Worm (Caenorhabditis elegans) whole organism, L4 larva: Measurements from ENCODE around the gene Y46G5A.15.
A peak's percentile ranks its signal among the peaks of the same experiment; 100 is the strongest.

ENCODE experiments used
- F26F4.8 ChIP-seq: fragments of 200-800 bp; sonication (Bioruptor generic); conservative IDR thresholded peaks from 2 replicates; pipeline ENCODE4 v1.3.6; 2022; ENCODE audit warnings: missing genetic modification characterization, missing compliant biosample characterization
- F37D6.2 ChIP-seq: sonication (generic microtip); optimal IDR thresholded peaks from 2 replicates; lab custom pipeline; 2016; ENCODE audit warnings: mild to moderate bottlenecking, missing genetic modification characterization, missing compliant biosample characterization
- T26A8.4 ChIP-seq: fragments of 200-800 bp; sonication (Bioruptor generic); IDR thresholded peaks from 2 replicates; pipeline ENCODE4 v1.3.6; 2022; ENCODE audit warnings: missing genetic modification characterization, missing compliant biosample characterization
- Y75B8A.6 ChIP-seq: fragments of 200-800 bp; sonication (Bioruptor generic); IDR thresholded peaks from 2 replicates; pipeline ENCODE4 v1.3.6; 2022; ENCODE audit warnings: missing genetic modification reagents, missing genetic modification characterization, missing compliant biosample characterization
- ZK546.5 ChIP-seq, 2 experiments: sonication (generic microtip); optimal IDR thresholded peaks; 2 replicates each; lab custom pipeline; 2017; ENCODE audit warnings: missing biosample characterization in 2 of 2, missing genetic modification characterization in 2 of 2
- aly-2 ChIP-seq: sonication (generic microtip); optimal IDR thresholded peaks from 2 replicates; lab custom pipeline; 2018; ENCODE audit warnings: missing biosample characterization, missing genetic modification characterization
- arid-1 ChIP-seq: fragments of 200-800 bp; sonication (Bioruptor generic); conservative IDR thresholded peaks from 2 replicates; pipeline ENCODE4 v1.3.6; 2022; ENCODE audit warnings: missing genetic modification reagents, missing genetic modification characterization, missing compliant biosample characterization
- attf-4 ChIP-seq: sonication (generic microtip); optimal IDR thresholded peaks from 3 replicates; lab custom pipeline; 2017; ENCODE audit warnings: missing biosample characterization, missing genetic modification characterization
- ceh-28 ChIP-seq: fragments of 150-350 bp; optimal IDR thresholded peaks from 2 replicates; lab custom pipeline; 2014; ENCODE audit warnings: missing biosample characterization, missing genetic modification reagents, missing genetic modification characterization
- ceh-82 ChIP-seq: sonication (generic microtip); optimal IDR thresholded peaks from 2 replicates; lab custom pipeline; 2017; ENCODE audit warnings: missing biosample characterization, missing genetic modification characterization
- ces-1 ChIP-seq: fragments of 150-350 bp; sonication (generic microtip); optimal IDR thresholded peaks from 4 replicates; lab custom pipeline; 2014; ENCODE audit warnings: missing biosample characterization, missing genetic modification reagents, missing genetic modification characterization
- daf-12 ChIP-seq: fragments of 150-350 bp; optimal IDR thresholded peaks from 2 replicates; lab custom pipeline; 2014; ENCODE audit warnings: missing biosample characterization, missing genetic modification reagents, missing genetic modification characterization
- daf-16 ChIP-seq, 3 experiments: sonication (generic microtip); optimal IDR thresholded peaks; 2 replicates each; lab custom pipeline; 2016 to 2017; ENCODE audit warnings: missing genetic modification characterization in 3 of 3, missing genetic modification reagents in 3 of 3, mild to moderate bottlenecking in 2 of 3, missing compliant biosample characterization in 2 of 3, missing biosample characterization in 1 of 3, moderate library complexity in 1 of 3
- daf-19 ChIP-seq: fragments of 200-800 bp; sonication (Bioruptor generic); conservative IDR thresholded peaks from 2 replicates; pipeline ENCODE4 v1.3.6; 2022; ENCODE audit warnings: missing genetic modification characterization, missing compliant biosample characterization
- dmd-8 ChIP-seq: fragments of 200-800 bp; sonication (Bioruptor generic); IDR thresholded peaks from 2 replicates; pipeline ENCODE4 v1.3.6; 2022; ENCODE audit warnings: missing genetic modification characterization, missing compliant biosample characterization
- dpl-1 ChIP-seq: fragments of 150-350 bp; optimal IDR thresholded peaks from 2 replicates; lab custom pipeline; 2014; ENCODE audit warnings: missing biosample characterization, missing genetic modification reagents, missing genetic modification characterization
- egl-27 ChIP-seq: sonication (generic microtip); optimal IDR thresholded peaks from 3 replicates; lab custom pipeline; 2017; ENCODE audit warnings: missing biosample characterization, missing genetic modification reagents, missing genetic modification characterization
- egl-43 ChIP-seq: fragments of 200-800 bp; sonication (Bioruptor generic); IDR thresholded peaks from 2 replicates; pipeline ENCODE4 v1.3.6; 2022; ENCODE audit warnings: missing genetic modification reagents, missing genetic modification characterization, missing compliant biosample characterization
- fos-1 ChIP-seq: fragments of 150-350 bp; optimal IDR thresholded peaks from 2 replicates; lab custom pipeline; 2014; ENCODE audit warnings: missing biosample characterization, missing genetic modification characterization
- hmg-1.1 ChIP-seq: fragments of 200-800 bp; sonication (Bioruptor generic); IDR thresholded peaks from 2 replicates; pipeline ENCODE4 v1.3.6; 2022; ENCODE audit warnings: missing genetic modification reagents, missing genetic modification characterization, missing compliant biosample characterization
- lin-13 ChIP-seq: fragments of 150-350 bp; optimal IDR thresholded peaks from 2 replicates; lab custom pipeline; 2014; ENCODE audit warnings: missing biosample characterization, missing genetic modification reagents, missing genetic modification characterization
- lin-15B ChIP-seq: fragments of 150-350 bp; sonication (generic microtip); optimal IDR thresholded peaks from 3 replicates; lab custom pipeline; 2014; ENCODE audit warnings: missing biosample characterization, missing genetic modification characterization
- lin-38 ChIP-seq: fragments of 200-800 bp; sonication (Bioruptor generic); IDR thresholded peaks from 2 replicates; pipeline ENCODE4 v1.3.6; 2022; ENCODE audit warnings: missing genetic modification reagents, missing genetic modification characterization, missing compliant biosample characterization
- lir-3 ChIP-seq: sonication (generic microtip); optimal IDR thresholded peaks from 2 replicates; lab custom pipeline; 2016; ENCODE audit warnings: mild to moderate bottlenecking, missing genetic modification characterization, missing compliant biosample characterization
- lsy-2 ChIP-seq, 2 experiments: fragments of 150-350 bp in 1 of 2; sonication (generic microtip) in 1 of 2; optimal IDR thresholded peaks; 2 replicates each; lab custom pipeline; 2014 to 2017; ENCODE audit warnings: missing biosample characterization in 2 of 2, missing genetic modification characterization in 2 of 2
- madf-9 ChIP-seq: fragments of 200-800 bp; sonication (Bioruptor generic); conservative IDR thresholded peaks from 2 replicates; pipeline ENCODE4 v1.3.6; 2022; ENCODE audit warnings: missing genetic modification reagents, missing genetic modification characterization, missing compliant biosample characterization
- mdl-1 ChIP-seq, 2 experiments: fragments of 150-350 bp in 1 of 2; sonication (generic microtip) in 1 of 2; optimal IDR thresholded peaks; 2 replicates each; lab custom pipeline; 2014 to 2017; ENCODE audit warnings: missing biosample characterization in 2 of 2, missing genetic modification characterization in 2 of 2
- mdt-29 ChIP-seq: fragments of 200-800 bp; sonication (Bioruptor generic); IDR thresholded peaks from 2 replicates; pipeline ENCODE4 v1.3.6; 2022; ENCODE audit warnings: missing genetic modification reagents, missing genetic modification characterization, missing compliant biosample characterization
- mep-1 ChIP-seq: fragments of 150-350 bp; sonication (generic microtip); optimal IDR thresholded peaks from 3 replicates; lab custom pipeline; 2014; ENCODE audit warnings: missing biosample characterization, missing genetic modification characterization
- mes-2 ChIP-seq: sonication (generic microtip); optimal IDR thresholded peaks from 2 replicates; lab custom pipeline; 2016; ENCODE audit warnings: missing genotype, mild to moderate bottlenecking, missing genetic modification characterization, missing compliant biosample characterization; ENCODE audit not compliant: poor library complexity, severe bottlenecking
- nhr-10 ChIP-seq: fragments of 150-350 bp; optimal IDR thresholded peaks from 2 replicates; lab custom pipeline; 2014; ENCODE audit warnings: missing biosample characterization, missing genetic modification characterization
- nhr-102 ChIP-seq: sonication (generic microtip); optimal IDR thresholded peaks from 2 replicates; lab custom pipeline; 2016; ENCODE audit warnings: mild to moderate bottlenecking, missing genetic modification characterization, moderate library complexity, missing compliant biosample characterization
- nhr-11 ChIP-seq: fragments of 150-350 bp; optimal IDR thresholded peaks from 2 replicates; lab custom pipeline; 2014; ENCODE audit warnings: missing biosample characterization, missing genetic modification characterization
- nhr-237 ChIP-seq: sonication (generic microtip); optimal IDR thresholded peaks from 2 replicates; lab custom pipeline; 2017; ENCODE audit warnings: missing biosample characterization, missing genetic modification characterization
- nhr-25 ChIP-seq: sonication (generic microtip); optimal IDR thresholded peaks from 2 replicates; lab custom pipeline; 2017; ENCODE audit warnings: missing genetic modification characterization, mild to moderate bottlenecking, missing compliant biosample characterization, antibody characterized with exemption, moderate library complexity, borderline replicate concordance; ENCODE audit not compliant: insufficient read depth
- nhr-28 ChIP-seq: fragments of 150-350 bp; optimal IDR thresholded peaks from 2 replicates; lab custom pipeline; 2014; ENCODE audit warnings: missing biosample characterization, missing genetic modification characterization
- nhr-41 ChIP-seq: fragments of 200-800 bp; sonication (Bioruptor generic); IDR thresholded peaks from 2 replicates; pipeline ENCODE4 v1.3.6; 2022; ENCODE audit warnings: missing genetic modification reagents, missing genetic modification characterization, missing compliant biosample characterization
- nhr-76 ChIP-seq: fragments of 150-350 bp; optimal IDR thresholded peaks from 2 replicates; lab custom pipeline; 2014; ENCODE audit warnings: missing biosample characterization, missing genetic modification characterization
- nhr-77 ChIP-seq: fragments of 150-350 bp; optimal IDR thresholded peaks from 2 replicates; lab custom pipeline; 2014; ENCODE audit warnings: missing biosample characterization, missing genetic modification characterization
- pha-4 ChIP-seq, 2 experiments: fragments of 150-350 bp in 1 of 2; fragments of 200-800 bp in 1 of 2; sonication (Bioruptor generic) in 1 of 2; IDR thresholded peaks in 1 of 2; optimal IDR thresholded peaks in 1 of 2; 2 replicates each; pipeline versions ENCODE4 v1.3.6 to Lab custom; 2014 to 2022; ENCODE audit warnings: missing genetic modification characterization in 2 of 2, missing genetic modification reagents in 2 of 2, missing biosample characterization in 1 of 2, missing compliant biosample characterization in 1 of 2
- php-3 ChIP-seq: fragments of 200-800 bp; sonication (Bioruptor generic); IDR thresholded peaks from 2 replicates; pipeline ENCODE4 v1.3.6; 2022; ENCODE audit warnings: missing genetic modification reagents, missing genetic modification characterization, missing compliant biosample characterization
- pqm-1 ChIP-seq: sonication (generic microtip); optimal IDR thresholded peaks from 2 replicates; lab custom pipeline; 2017; ENCODE audit warnings: missing biosample characterization, missing genetic modification characterization
- set-16 ChIP-seq: fragments of 200-800 bp; sonication (Bioruptor generic); IDR thresholded peaks from 2 replicates; pipeline ENCODE4 v1.3.6; 2022; ENCODE audit warnings: missing genetic modification reagents, missing genetic modification characterization, missing compliant biosample characterization
- tag-97 ChIP-seq: fragments of 200-800 bp; sonication (Bioruptor generic); IDR thresholded peaks from 2 replicates; pipeline ENCODE4 v1.3.6; 2022; ENCODE audit warnings: missing genetic modification characterization, missing compliant biosample characterization
- unc-62 ChIP-seq, 3 experiments: fragments of 150-350 bp in 1 of 3; sonication (generic microtip); optimal IDR thresholded peaks in 2 of 3; peaks in 1 of 3; 1 replicate in 1 of 3; 2 replicates in 2 of 3; lab custom pipeline; 2014 to 2017; ENCODE audit warnings: missing biosample characterization in 3 of 3, missing genetic modification characterization in 3 of 3, missing genetic modification reagents in 3 of 3, missing genotype in 1 of 3
- vab-7 ChIP-seq: fragments of 200-800 bp; sonication (Bioruptor generic); IDR thresholded peaks from 2 replicates; pipeline ENCODE4 v1.3.6; 2022; ENCODE audit warnings: missing genetic modification reagents, missing genetic modification characterization, missing compliant biosample characterization
- zfp-2 ChIP-seq: sonication (generic microtip); optimal IDR thresholded peaks from 2 replicates; lab custom pipeline; 2016; ENCODE audit warnings: mild to moderate bottlenecking, missing genetic modification characterization, missing compliant biosample characterization
- zip-11 ChIP-seq: fragments of 200-800 bp; sonication (Bioruptor generic); IDR thresholded peaks from 2 replicates; pipeline ENCODE4 v1.3.6; 2022; ENCODE audit warnings: missing genetic modification characterization, missing compliant biosample characterization
- zip-2 ChIP-seq: fragments of 150-350 bp; optimal IDR thresholded peaks from 2 replicates; lab custom pipeline; 2014; ENCODE audit warnings: missing biosample characterization, missing genetic modification characterization

Gene Y46G5A.15

ce11 chrII:12805765-12806384 is 20.7 kb upstream of the Y46G5A.15 start:
- peak; percentile 22 for TF ChIP-seq dpl-1 (GFP tag; lab: Kevin White, UChicago)
- no peak for TF ChIP-seq attf-4 (tag; lab: Kevin White, UChicago)
- TF ChIP-seq pqm-1, result no peak
- peak in 1 of 2 experiments; percentile 83 for TF ChIP-seq unc-62 (GFP tag; optimal IDR thresholded peaks at IDR 0.05 in 1 of 2; lab: Kevin White, UChicago)
- no peak for TF ChIP-seq unc-62 (tag; optimal IDR thresholded peaks at IDR 0.05; lab: Kevin White, UChicago)
- peak; percentile 72 for TF ChIP-seq set-16 (GFP tag; lab: Robert Waterston, UW)
- no peak for TF ChIP-seq nhr-10 (tag; lab: Kevin White, UChicago)
- TF ChIP-seq fos-1 (tag; lab: Kevin White, UChicago), result no peak
- peak; percentile 42 for TF ChIP-seq F37D6.2 (tag; lab: Kevin White, UChicago)
- no peak for TF ChIP-seq php-3 (GFP tag; lab: Robert Waterston, UW)
- TF ChIP-seq ceh-28, result no peak
- TF ChIP-seq ceh-82 (tag; lab: Kevin White, UChicago), result no peak
- TF ChIP-seq lin-15B (tag; lab: Kevin White, UChicago), result no peak
- TF ChIP-seq lir-3 (tag; lab: Kevin White, UChicago), result no peak
- no peak for TF ChIP-seq nhr-41 (GFP tag; lab: Robert Waterston, UW)
- no peak for TF ChIP-seq lin-13 (GFP tag; lab: Kevin White, UChicago)
- no peak; the same call in 1 of the 2 replicates for TF ChIP-seq pha-4 (GFP tag; IDR thresholded peaks at IDR 0.05; lab: Robert Waterston, UW)
- TF ChIP-seq pha-4 (tag; optimal IDR thresholded peaks at IDR 0.05; lab: Kevin White, UChicago), result no peak
- TF ChIP-seq vab-7 (GFP tag; lab: Robert Waterston, UW), result peak; percentile 49; the same call in 1 of the 2 replicates
- no peak for TF ChIP-seq madf-9
- no peak for TF ChIP-seq nhr-77 (tag; lab: Kevin White, UChicago)
- TF ChIP-seq egl-27 (tag; lab: Kevin White, UChicago), result no peak
- no peak for TF ChIP-seq mdt-29
- TF ChIP-seq nhr-11 (tag; lab: Kevin White, UChicago), result peak; percentile 15
- peak; percentile 52 for TF ChIP-seq zip-2 (tag; lab: Kevin White, UChicago)
- TF ChIP-seq ZK546.5 (tag; optimal IDR thresholded peaks at IDR 0.05; lab: Kevin White, UChicago), result no peak
- TF ChIP-seq zfp-2 (tag; lab: Kevin White, UChicago), result no peak
- peak in 1 of 2 experiments; percentile 60 for TF ChIP-seq lsy-2 (tag; optimal IDR thresholded peaks at IDR 0.05; lab: Kevin White, UChicago)
- TF ChIP-seq dmd-8, result no peak
- no peak for TF ChIP-seq aly-2 (tag; lab: Kevin White, UChicago)
- no peak for TF ChIP-seq zip-11 (GFP tag; lab: Robert Waterston, UW)
- TF ChIP-seq hmg-1.1 (GFP tag; lab: Robert Waterston, UW), result peak; percentile 74
- no peak for TF ChIP-seq nhr-76 (tag; lab: Kevin White, UChicago)
- TF ChIP-seq egl-43 (GFP tag; lab: Robert Waterston, UW), result peak; percentile 69; the same call in 1 of the 2 replicates
- TF ChIP-seq mdl-1 (tag; optimal IDR thresholded peaks at IDR 0.05; lab: Kevin White, UChicago), result peak in 1 of 2 experiments; percentile 12
- TF ChIP-seq nhr-25 (tag; lab: Kevin White, UChicago), result no peak
- no peak for TF ChIP-seq nhr-237 (tag; lab: Kevin White, UChicago)
- peak; percentile 45 for TF ChIP-seq mes-2 (tag; lab: Kevin White, UChicago)
- TF ChIP-seq daf-12 (tag; lab: Kevin White, UChicago), result no peak
- TF ChIP-seq T26A8.4, result no peak
- no peak for TF ChIP-seq ces-1
- TF ChIP-seq nhr-28 (tag; lab: Kevin White, UChicago), result peak; percentile 26
- TF ChIP-seq daf-19 (GFP tag; lab: Robert Waterston, UW), result no peak
- no peak for TF ChIP-seq Y75B8A.6
- TF ChIP-seq lin-38 (GFP tag; lab: Robert Waterston, UW), result peak; percentile 47
- no peak for TF ChIP-seq F26F4.8 (GFP tag; lab: Robert Waterston, UW)
- no peak for TF ChIP-seq daf-16 (GFP tag; optimal IDR thresholded peaks at IDR 0.05; lab: Kevin White, UChicago)
- TF ChIP-seq daf-16 (tag; optimal IDR thresholded peaks at IDR 0.05; lab: Kevin White, UChicago), result no peak
- TF ChIP-seq arid-1 (GFP tag; lab: Robert Waterston, UW), result 0 out of 2 replicates have a peak, but pooled peaks have one; percentile 13
- no peak for TF ChIP-seq tag-97 (GFP tag; lab: Robert Waterston, UW)
- peak; percentile 20 for TF ChIP-seq mep-1 (tag; lab: Kevin White, UChicago)
- no peak for TF ChIP-seq nhr-102 (tag; lab: Kevin White, UChicago)
